Worm (Caenorhabditis elegans): ENCODE data around the gene mrp-6.
A peak's percentile ranks its signal among the peaks of the same experiment; 100 is the strongest.

The mrp-6 gene

ce11 chrX:4139593-4140565 is 46.7 kb downstream of the mrp-6 start, which contains the start of gene ZK470.4:
Gene ZK470.4 (minus strand): TSS chrX:4139767.
- TF ChIP-seq ama-1 (optimal IDR thresholded peaks at IDR 0.05) (peak; percentile 65), nhr-11 (tag; optimal IDR thresholded peaks at IDR 0.05) (peak; percentile 43), elt-2 (tag; optimal IDR thresholded peaks at IDR 0.05) (peak; percentile 33), pqm-1 (tag; optimal IDR thresholded peaks at IDR 0.05) (no peak), elt-3 (tag; optimal IDR thresholded peaks at IDR 0.05) (peak in 1 of 3 experiments; percentile 11), nfya-1 (tag; optimal IDR thresholded peaks at IDR 0.05; ENCODE audit: insufficient read depth) (peak; percentile 45), pha-4 (tag; optimal IDR thresholded peaks at IDR 0.05) (peak; percentile 58), nhr-237 (tag; optimal IDR thresholded peaks at IDR 0.05) (no peak), ztf-4 (tag; optimal IDR thresholded peaks at IDR 0.05) (peak; percentile 73)

- TF ChIP-seq skn-1 (tag; optimal IDR thresholded peaks at IDR 0.05): no peak
- TF ChIP-seq eor-1 (tag; optimal IDR thresholded peaks at IDR 0.05): no peak
- TF ChIP-seq pqm-1 (tag; optimal IDR thresholded peaks at IDR 0.05): no peak
- no peak for TF ChIP-seq hmg-11 (tag; optimal IDR thresholded peaks at IDR 0.05)
- no peak for TF ChIP-seq R02D3.7 (tag; optimal IDR thresholded peaks at IDR 0.05)
- no peak for TF ChIP-seq elt-3 (tag; optimal IDR thresholded peaks at IDR 0.05)
- no peak for TF ChIP-seq ztf-4 (tag; optimal IDR thresholded peaks at IDR 0.05)
- no peak for TF ChIP-seq mml-1 (tag; optimal IDR thresholded peaks at IDR 0.05)
- no peak for TF ChIP-seq mdl-1 (tag; optimal IDR thresholded peaks at IDR 0.05)
- no peak for TF ChIP-seq ceh-16 (tag; optimal IDR thresholded peaks at IDR 0.05)
- no peak for TF ChIP-seq nhr-77 (tag; optimal IDR thresholded peaks at IDR 0.05)
- TF ChIP-seq snpc-4 (tag; optimal IDR thresholded peaks at IDR 0.05): peak; percentile 0
- TF ChIP-seq zag-1 (tag; optimal IDR thresholded peaks at IDR 0.05): no peak
- no peak for TF ChIP-seq nhr-11 (tag; optimal IDR thresholded peaks at IDR 0.05)
- TF ChIP-seq egl-27 (tag; optimal IDR thresholded peaks at IDR 0.05): no peak
- no peak for TF ChIP-seq fos-1 (tag; optimal IDR thresholded peaks at IDR 0.05)
- TF ChIP-seq elt-2 (tag; optimal IDR thresholded peaks at IDR 0.05): no peak
- peak; percentile 54 for TF ChIP-seq ama-1 (optimal IDR thresholded peaks at IDR 0.05)
- TF ChIP-seq ceh-9 (tag; optimal IDR thresholded peaks at IDR 0.05): no peak
- peak; percentile 46 for TF ChIP-seq nhr-25 (tag; optimal IDR thresholded peaks at IDR 0.05)
- TF ChIP-seq nhr-237 (tag; optimal IDR thresholded peaks at IDR 0.05): no peak
- no peak for TF ChIP-seq nhr-67 (tag; optimal IDR thresholded peaks at IDR 0.05)
- peak; percentile 68 for TF ChIP-seq nhr-43 (tag; optimal IDR thresholded peaks at IDR 0.05; ENCODE audit: poor library complexity, severe bottlenecking)
- TF ChIP-seq elt-1 (tag; optimal IDR thresholded peaks at IDR 0.05): no peak
- no peak for TF ChIP-seq nhr-28 (tag; optimal IDR thresholded peaks at IDR 0.05)
- TF ChIP-seq nfya-1 (tag; optimal IDR thresholded peaks at IDR 0.05; ENCODE audit: insufficient read depth): no peak
- no peak for TF ChIP-seq lin-39 (tag; optimal IDR thresholded peaks at IDR 0.05)
- TF ChIP-seq nhr-12 (tag; optimal IDR thresholded peaks at IDR 0.05): no peak
- no peak for TF ChIP-seq egl-5 (tag; optimal IDR thresholded peaks at IDR 0.05)
- TF ChIP-seq unc-62 (GFP tag; optimal IDR thresholded peaks at IDR 0.05): no peak
- no peak for TF ChIP-seq unc-39 (tag; optimal IDR thresholded peaks at IDR 0.05)
- TF ChIP-seq lin-15B (tag; optimal IDR thresholded peaks at IDR 0.05): no peak
- no peak for TF ChIP-seq ceh-28 (tag; optimal IDR thresholded peaks at IDR 0.05)
- no peak for TF ChIP-seq fkh-10 (GFP tag; optimal IDR thresholded peaks at IDR 0.05)
- no peak for TF ChIP-seq fkh-2 (tag; optimal IDR thresholded peaks at IDR 0.05)
- no peak for TF ChIP-seq aly-2 (tag; optimal IDR thresholded peaks at IDR 0.05)
- TF ChIP-seq nhr-23 (tag; optimal IDR thresholded peaks at IDR 0.05): peak; percentile 50
- no peak for TF ChIP-seq pha-4 (tag; optimal IDR thresholded peaks at IDR 0.05)
- no peak for TF ChIP-seq lsy-12 (tag; optimal IDR thresholded peaks at IDR 0.05)
- no peak for TF ChIP-seq ztf-11 (tag; optimal IDR thresholded peaks at IDR 0.05)
- no peak for TF ChIP-seq tbx-2 (tag; optimal IDR thresholded peaks at IDR 0.05)
- TF ChIP-seq daf-12 (tag; optimal IDR thresholded peaks at IDR 0.05): no peak
Observed at ce11 chrX:4138413-4139193, 48.0 kb downstream of the mrp-6 start.

Measured in whole organism, L3 larva.